Fruit fly (Drosophila melanogaster) whole organism, wandering third instar larva: Measurements from ENCODE around the gene lmgB.

Experiments
- CG32264 ChIP-seq: fragments of 200-800 bp; sonication (Bioruptor generic); optimal IDR thresholded peaks from 2 replicates; lab custom pipeline; 2016; ENCODE audit warnings: missing biosample characterization, missing genetic modification characterization
- CG9705 ChIP-seq: fragments of 200-800 bp; sonication (Bioruptor generic); optimal IDR thresholded peaks from 2 replicates; lab custom pipeline; 2018; ENCODE audit warnings: missing biosample characterization, mild to moderate bottlenecking, missing genetic modification characterization
- CrebA ChIP-seq: fragments of 200-800 bp; sonication (Bioruptor generic); optimal IDR thresholded peaks from 2 replicates; lab custom pipeline; 2016; ENCODE audit warnings: missing biosample characterization, mild to moderate bottlenecking, missing genetic modification characterization, borderline replicate concordance
- Dfd ChIP-seq: fragments of >200 bp; optimal IDR thresholded peaks from 2 replicates; lab custom pipeline; 2017; ENCODE audit warnings: missing biosample characterization, missing genetic modification characterization
- Dif ChIP-seq: fragments of 200-275, 200-300 bp; sonication (Bioruptor generic); optimal IDR thresholded peaks from 2 replicates; lab custom pipeline; 2018; ENCODE audit warnings: missing biosample characterization, missing genetic modification characterization; ENCODE audit not compliant: partially characterized antibody
- GATAd ChIP-seq: sonication (Bioruptor generic); optimal IDR thresholded peaks from 2 replicates; lab custom pipeline; 2016; ENCODE audit warnings: missing biosample characterization, missing genetic modification characterization
- Hnf4 ChIP-seq: fragments of 200-800 bp; sonication (Bioruptor generic); optimal IDR thresholded peaks from 2 replicates; lab custom pipeline; 2016; ENCODE audit warnings: missing biosample characterization, mild to moderate bottlenecking, missing genetic modification characterization
- Hr78 ChIP-seq: fragments of >200 bp; optimal IDR thresholded peaks from 2 replicates; lab custom pipeline; 2017; ENCODE audit warnings: missing biosample characterization, missing genetic modification characterization
- Hr83 ChIP-seq: fragments of 200-300 bp; sonication (Bioruptor generic); optimal IDR thresholded peaks from 2 replicates; lab custom pipeline; 2016; ENCODE audit warnings: missing biosample characterization, mild to moderate bottlenecking, missing genetic modification characterization, moderate library complexity; ENCODE audit not compliant: poor library complexity, severe bottlenecking
- Jra ChIP-seq: sonication (Bioruptor generic); optimal IDR thresholded peaks from 2 replicates; lab custom pipeline; 2016; ENCODE audit warnings: missing biosample characterization, missing genetic modification characterization
- Mio ChIP-seq: sonication (Bioruptor generic); optimal IDR thresholded peaks from 2 replicates; lab custom pipeline; 2016; ENCODE audit warnings: missing biosample characterization, missing genetic modification characterization
- Myc ChIP-seq: fragments of >200 bp; optimal IDR thresholded peaks from 2 replicates; lab custom pipeline; 2017
- N ChIP-seq: fragments of >200 bp; optimal IDR thresholded peaks from 2 replicates; lab custom pipeline; 2018; ENCODE audit warnings: missing biosample characterization, missing external identifiers, missing genetic modification characterization
- OdsH ChIP-seq: fragments of 200-800 bp; sonication (Bioruptor generic); optimal IDR thresholded peaks from 2 replicates; lab custom pipeline; 2016; ENCODE audit warnings: missing biosample characterization, mild to moderate bottlenecking, missing genetic modification characterization
- Rel ChIP-seq, 2 experiments: fragments of 200-800 bp; sonication (Bioruptor generic) in 1 of 2; optimal IDR thresholded peaks; 2 replicates in 1 of 2; 3 replicates in 1 of 2; lab custom pipeline; 2016 to 2019; ENCODE audit warnings: mild to moderate bottlenecking in 2 of 2, missing biosample characterization in 2 of 2, missing genetic modification characterization in 2 of 2, moderate library complexity in 1 of 2
- Sp1 ChIP-seq: fragments of 200-800 bp; sonication (Bioruptor generic); optimal IDR thresholded peaks from 3 replicates; lab custom pipeline; 2019; ENCODE audit warnings: missing biosample characterization, mild to moderate bottlenecking, missing genetic modification characterization, moderate library complexity
- Vsx2 ChIP-seq: fragments of 200-300, 225-300 bp; sonication (Bioruptor generic); optimal IDR thresholded peaks from 2 replicates; lab custom pipeline; 2018; ENCODE audit warnings: missing biosample characterization, missing genetic modification characterization; ENCODE audit not compliant: partially characterized antibody
- br ChIP-seq: fragments of 200-800 bp; sonication (Bioruptor generic); optimal IDR thresholded peaks from 2 replicates; lab custom pipeline; 2016; ENCODE audit warnings: missing biosample characterization, missing genetic modification characterization
- brk ChIP-seq: fragments of 200-800 bp; sonication (Bioruptor generic); optimal IDR thresholded peaks from 2 replicates; lab custom pipeline; 2016; ENCODE audit warnings: missing biosample characterization, mild to moderate bottlenecking, missing genetic modification characterization
- dl ChIP-seq, 2 experiments: fragments of 175-275, 200-275 bp in 1 of 2; fragments of 200-275 bp in 1 of 2; sonication (Bioruptor generic); optimal IDR thresholded peaks; lab custom pipeline; 2018; ENCODE audit warnings: mild to moderate bottlenecking in 2 of 2, missing biosample characterization in 2 of 2, missing genetic modification characterization in 2 of 2, moderate library complexity in 2 of 2; ENCODE audit not compliant: partially characterized antibody in 2 of 2, insufficient read depth in 1 of 2
- dmrt93B ChIP-seq: fragments of 200-800 bp; sonication (Bioruptor generic); optimal IDR thresholded peaks from 2 replicates; lab custom pipeline; 2018; ENCODE audit warnings: missing biosample characterization, mild to moderate bottlenecking, missing genetic modification characterization
- dsf ChIP-seq: sonication (Bioruptor generic); optimal IDR thresholded peaks from 2 replicates; lab custom pipeline; 2016; ENCODE audit warnings: missing biosample characterization, missing genetic modification characterization, borderline replicate concordance
- ey ChIP-seq: fragments of 200-800 bp; sonication (Bioruptor generic); optimal IDR thresholded peaks from 2 replicates; lab custom pipeline; 2016; ENCODE audit warnings: missing biosample characterization, missing genetic modification characterization
- foxo ChIP-seq, 2 experiments: fragments of 200-800 bp; sonication (Bioruptor generic); optimal IDR thresholded peaks; 2 replicates in 1 of 2; 3 replicates in 1 of 2; lab custom pipeline; 2016 to 2017; ENCODE audit warnings: missing biosample characterization in 2 of 2, missing genetic modification characterization in 2 of 2
- fru ChIP-seq: fragments of 200-800 bp; sonication (Bioruptor generic); optimal IDR thresholded peaks from 3 replicates; lab custom pipeline; 2016; ENCODE audit warnings: missing biosample characterization, mild to moderate bottlenecking, missing genetic modification characterization
- h ChIP-seq: fragments of 200-800 bp; sonication (Bioruptor generic); optimal IDR thresholded peaks from 3 replicates; lab custom pipeline; 2016; ENCODE audit warnings: missing biosample characterization, mild to moderate bottlenecking, missing genetic modification characterization
- jim ChIP-seq: fragments of 175-275, 200-325 bp; sonication (Bioruptor generic); optimal IDR thresholded peaks from 2 replicates; lab custom pipeline; 2016; ENCODE audit warnings: missing biosample characterization, mild to moderate bottlenecking, missing genetic modification characterization
- lola ChIP-seq: fragments of >200 bp; optimal IDR thresholded peaks from 2 replicates; lab custom pipeline; 2017; ENCODE audit warnings: missing biosample characterization, missing genetic modification characterization
- pan ChIP-seq: fragments of >200 bp; optimal IDR thresholded peaks from 2 replicates; lab custom pipeline; 2017
- psq ChIP-seq: fragments of 200-800 bp; sonication (Bioruptor generic); optimal IDR thresholded peaks from 3 replicates; lab custom pipeline; 2017; ENCODE audit warnings: missing biosample characterization, mild to moderate bottlenecking, missing genetic modification characterization, moderate library complexity
- rgr ChIP-seq: fragments of 200-800 bp; sonication (Bioruptor generic); optimal IDR thresholded peaks from 3 replicates; lab custom pipeline; 2016; ENCODE audit warnings: missing biosample characterization, mild to moderate bottlenecking, missing genetic modification characterization
- sage ChIP-seq: fragments of 200-800 bp; sonication (Bioruptor generic); optimal IDR thresholded peaks from 2 replicates; lab custom pipeline; 2016; ENCODE audit warnings: missing biosample characterization, mild to moderate bottlenecking, missing genetic modification characterization
- sv ChIP-seq: fragments of 200-800 bp; sonication (Bioruptor generic); optimal IDR thresholded peaks from 3 replicates; lab custom pipeline; 2016; ENCODE audit warnings: missing biosample characterization, missing genetic modification characterization
- tai ChIP-seq: sonication (Bioruptor generic); optimal IDR thresholded peaks from 2 replicates; lab custom pipeline; 2016; ENCODE audit warnings: missing biosample characterization, missing genetic modification characterization
- usp ChIP-seq: fragments of >200 bp; optimal IDR thresholded peaks from 2 replicates; lab custom pipeline; 2017; ENCODE audit warnings: missing biosample characterization, missing genetic modification characterization
- woc ChIP-seq: sonication (Bioruptor generic); optimal IDR thresholded peaks from 2 replicates; lab custom pipeline; 2016; ENCODE audit warnings: missing biosample characterization, mild to moderate bottlenecking, missing genetic modification characterization

lmgB gene

DNA sequence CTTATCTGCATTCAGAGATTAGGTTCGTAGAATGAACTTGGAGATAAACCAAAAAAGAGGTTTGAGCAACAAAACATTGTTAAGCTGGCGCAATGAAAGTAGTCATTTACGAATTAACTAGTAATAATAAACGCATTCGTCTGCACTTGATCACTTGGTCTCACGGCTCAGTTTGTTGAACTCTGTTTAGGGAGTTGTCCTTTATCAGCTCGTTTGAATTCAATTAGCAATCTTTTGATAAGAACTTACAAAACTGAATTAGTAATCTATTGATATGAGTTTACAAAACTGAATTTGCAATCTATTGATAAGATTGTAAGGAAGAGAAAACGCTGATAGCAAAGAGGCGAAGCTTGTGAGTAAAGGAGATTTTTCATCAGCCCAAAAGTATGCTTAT is 5.7 kb upstream of the lmgB start:
- TF ChIP-seq usp (GFP tag; lab: Kevin White, UChicago) (no peak), Myc (lab: Kevin White, UChicago) (peak; percentile 47)

- TF ChIP-seq Hr83 (GFP tag; lab: Kevin White, UChicago) = no peak
- no peak for TF ChIP-seq Mio (GFP tag; lab: Kevin White, UChicago)
- no peak for TF ChIP-seq Hnf4 (GFP tag; lab: Kevin White, UChicago)
- TF ChIP-seq GATAd = no peak
- TF ChIP-seq CG32264 (GFP tag; lab: Kevin White, UChicago) = no peak
- TF ChIP-seq h = no peak
- TF ChIP-seq Dif (GFP tag; lab: Kevin White, UChicago) = no peak
- no peak for TF ChIP-seq tai (GFP tag; lab: Kevin White, UChicago)
- no peak for TF ChIP-seq sage
- TF ChIP-seq jim = no peak
- no peak for TF ChIP-seq sv (GFP tag; lab: Kevin White, UChicago)
- no peak for TF ChIP-seq CrebA (GFP tag; lab: Kevin White, UChicago)
- no peak for TF ChIP-seq Rel (GFP tag; optimal IDR thresholded peaks at IDR 0.05; lab: Kevin White, UChicago)
- no peak for TF ChIP-seq Rel (tag; optimal IDR thresholded peaks at IDR 0.05; lab: Kevin White, UChicago)
- no peak for TF ChIP-seq lola (GFP tag; lab: Kevin White, UChicago)
- TF ChIP-seq, all 38 proteins: peak for 0
Measured at dm6 chr2L:8533632-8534031, 5.2 kb upstream of the lmgB start.

DNA sequence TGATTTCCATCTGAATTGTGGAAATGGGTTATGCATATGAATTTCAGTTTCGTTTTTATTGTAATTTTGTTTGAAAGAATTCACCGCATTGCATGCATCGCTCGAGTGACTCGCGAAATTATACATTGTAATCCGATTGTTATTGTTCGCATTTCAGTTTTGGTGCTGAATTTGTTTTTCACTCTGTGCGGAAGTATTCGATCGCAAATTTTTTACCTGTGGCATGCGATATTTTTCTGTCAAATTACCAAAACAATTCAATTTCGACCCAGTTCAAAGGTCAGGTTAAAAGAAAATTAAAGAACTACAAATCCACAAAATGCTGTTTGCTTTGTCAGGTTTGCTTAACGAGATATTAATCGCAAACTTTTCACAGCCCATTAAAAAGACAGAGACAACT is 4.4 kb upstream of the lmgB start:
- TF ChIP-seq Jra (no peak), usp (GFP tag; lab: Kevin White, UChicago) (no peak), tai (GFP tag; lab: Kevin White, UChicago) (no peak), dl (GFP tag; optimal IDR thresholded peaks at IDR 0.05; lab: Kevin White, UChicago; ENCODE audit: insufficient read depth in 1 of 2, partially characterized antibody in 2 of 2) (no peak), Hr83 (GFP tag; lab: Kevin White, UChicago) (no peak)

- TF ChIP-seq Rel (GFP tag; optimal IDR thresholded peaks at IDR 0.05; lab: Kevin White, UChicago) (no peak), Rel (tag; optimal IDR thresholded peaks at IDR 0.05; lab: Kevin White, UChicago) (no peak), tai (GFP tag; lab: Kevin White, UChicago) (no peak), ey (GFP tag; lab: Kevin White, UChicago) (no peak), OdsH (GFP tag; lab: Kevin White, UChicago) (no peak), dsf (no peak), N (no peak), Dif (GFP tag; lab: Kevin White, UChicago) (no peak), dmrt93B (GFP tag; lab: Kevin White, UChicago) (no peak), Sp1 (no peak), CrebA (GFP tag; lab: Kevin White, UChicago) (no peak)
Measured at dm6 chr2L:8530189-8530588, 1.8 kb upstream of the lmgB start.

DNA sequence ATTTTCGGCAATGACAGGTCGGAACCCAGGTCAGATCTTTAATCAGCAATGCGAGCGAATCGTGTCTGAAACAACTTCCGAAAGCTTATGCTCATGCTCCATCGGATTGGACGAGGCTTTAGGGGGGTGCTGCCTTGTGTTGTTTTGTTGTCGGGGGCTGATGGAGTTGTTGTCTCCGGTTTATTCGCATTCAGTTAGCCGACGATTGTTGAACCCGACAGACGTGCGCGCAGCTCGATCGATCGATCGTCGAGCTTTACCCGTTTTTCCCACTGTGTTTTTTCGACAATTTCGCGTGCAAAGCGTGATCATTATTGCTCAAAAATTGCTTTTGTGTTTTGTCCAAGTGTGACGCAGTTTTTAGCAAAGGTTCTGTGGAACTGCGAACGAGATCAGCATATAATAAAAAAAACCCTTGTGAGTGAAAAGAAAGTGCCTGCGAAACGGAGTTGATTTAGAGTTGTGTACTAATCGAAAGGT is 573 bp upstream of the lmgB start, which contains the start of gene CG17834:
CG17834 (plus strand) TSS at position 191 of the 480 bp plus-strand sequence.
- TF ChIP-seq GATAd = no peak
- TF ChIP-seq Jra = no peak
- TF ChIP-seq Mio (GFP tag; lab: Kevin White, UChicago) = no peak
- TF ChIP-seq woc = no peak
- TF ChIP-seq Hr83 (GFP tag; lab: Kevin White, UChicago) = peak; percentile 61
- TF ChIP-seq Sp1 = peak; percentile 67
- no peak for TF ChIP-seq CrebA (GFP tag; lab: Kevin White, UChicago)
- no peak for TF ChIP-seq psq (GFP tag; lab: Kevin White, UChicago)
- TF ChIP-seq Myc (lab: Kevin White, UChicago) = no peak
- TF ChIP-seq foxo (GFP tag; optimal IDR thresholded peaks at IDR 0.05; lab: Kevin White, UChicago) = peak in 1 of 2 experiments; percentile 16
- TF ChIP-seq brk (GFP tag; lab: Kevin White, UChicago) = no peak
- TF ChIP-seq Rel (GFP tag; optimal IDR thresholded peaks at IDR 0.05; lab: Kevin White, UChicago) = no peak
- TF ChIP-seq Rel (tag; optimal IDR thresholded peaks at IDR 0.05; lab: Kevin White, UChicago) = peak; percentile 85
- no peak for TF ChIP-seq OdsH (GFP tag; lab: Kevin White, UChicago)
- TF ChIP-seq sage = no peak
- TF ChIP-seq Dif (GFP tag; lab: Kevin White, UChicago) = peak; percentile 59
- no peak for TF ChIP-seq fru
- TF ChIP-seq pan (lab: Kevin White, UChicago) = no peak
- TF ChIP-seq jim = no peak
- TF ChIP-seq h = no peak
- TF ChIP-seq br (GFP tag; lab: Kevin White, UChicago) = peak; percentile 45
- TF ChIP-seq N = no peak
- TF ChIP-seq ey (GFP tag; lab: Kevin White, UChicago) = no peak
- TF ChIP-seq Vsx2 (GFP tag; lab: Kevin White, UChicago) = peak; percentile 74
- no peak for TF ChIP-seq Hr78 (GFP tag; lab: Kevin White, UChicago)
- no peak for TF ChIP-seq sv (GFP tag; lab: Kevin White, UChicago)
- TF ChIP-seq usp (GFP tag; lab: Kevin White, UChicago) = no peak
- TF ChIP-seq rgr (GFP tag; lab: Kevin White, UChicago) = no peak
- no peak for TF ChIP-seq lola (GFP tag; lab: Kevin White, UChicago)
- no peak for TF ChIP-seq dsf
- TF ChIP-seq Hnf4 (GFP tag; lab: Kevin White, UChicago) = peak; percentile 17
- no peak for TF ChIP-seq tai (GFP tag; lab: Kevin White, UChicago)
- TF ChIP-seq CG9705 (GFP tag; lab: Kevin White, UChicago) = no peak
- TF ChIP-seq dmrt93B (GFP tag; lab: Kevin White, UChicago) = no peak
- no peak for TF ChIP-seq Dfd (GFP tag; lab: Kevin White, UChicago)
- no peak for TF ChIP-seq CG32264 (GFP tag; lab: Kevin White, UChicago)
